Fruit fly (Drosophila melanogaster): ENCODE data around the gene CG8086.
A peak's percentile ranks its signal among the peaks of the same experiment; 100 is the strongest.

Gene CG8086

dm6 chr2L:8289352-8290091 is 32.2 kb upstream of the CG8086 start (continued):
- no peak for TF ChIP-seq pb (GFP tag; optimal IDR thresholded peaks at IDR 0.05)
- TF ChIP-seq CG16813 (GFP tag; IDR thresholded peaks at IDR 0.05; ENCODE audit: partially characterized antibody) = no peak
- TF ChIP-seq Dll (GFP tag; IDR thresholded peaks at IDR 0.05; ENCODE audit: partially characterized antibody) = 0 out of 4 replicates have a peak, but pooled peaks have one; percentile 18
- TF ChIP-seq CG30020 (tag; optimal IDR thresholded peaks at IDR 0.05) = no peak
- TF ChIP-seq Dip3 (GFP tag; optimal IDR thresholded peaks at IDR 0.05) = no peak
- TF ChIP-seq ERR (GFP tag; optimal IDR thresholded peaks at IDR 0.05) = no peak
- no peak for TF ChIP-seq CG17912 (GFP tag; optimal IDR thresholded peaks at IDR 0.05)
- no peak for TF ChIP-seq bab2 (GFP tag; optimal IDR thresholded peaks at IDR 0.05)
- TF ChIP-seq ci (GFP tag; IDR thresholded peaks at IDR 0.05) = 0 out of 3 replicates have a peak, but pooled peaks have one; percentile 37
- TF ChIP-seq CG6683 (GFP tag; optimal IDR thresholded peaks at IDR 0.05) = no peak
- TF ChIP-seq grn (GFP tag; optimal IDR thresholded peaks at IDR 0.05) = peak; percentile 91
- TF ChIP-seq CG2202 (tag; optimal IDR thresholded peaks at IDR 0.05) = peak; percentile 4
- no peak for TF ChIP-seq Gsc (GFP tag; IDR thresholded peaks at IDR 0.05)
- TF ChIP-seq Bteb2 (GFP tag; optimal IDR thresholded peaks at IDR 0.05) = no peak
- TF ChIP-seq Adf1 (GFP tag; IDR thresholded peaks at IDR 0.05) = no peak
- no peak for TF ChIP-seq CG17328 (GFP tag; IDR thresholded peaks at IDR 0.05)
- TF ChIP-seq CG4282 (GFP tag; optimal IDR thresholded peaks at IDR 0.05) = no peak
- TF ChIP-seq CG2712 (tag; optimal IDR thresholded peaks at IDR 0.05) = peak; percentile 3
- TF ChIP-seq crol (GFP tag; IDR thresholded peaks at IDR 0.05) = peak; percentile 78
- no peak for TF ChIP-seq CG11247 (GFP tag; IDR thresholded peaks at IDR 0.05)
- TF ChIP-seq eyg (GFP tag; optimal IDR thresholded peaks at IDR 0.05) = no peak
- TF ChIP-seq CG17385 (GFP tag; optimal IDR thresholded peaks at IDR 0.05) = no peak
- TF ChIP-seq CG17829 (tag; optimal IDR thresholded peaks at IDR 0.05) = peak; percentile 12
- TF ChIP-seq fd3F (GFP tag; optimal IDR thresholded peaks at IDR 0.05) = no peak
- TF ChIP-seq her (GFP tag; optimal IDR thresholded peaks at IDR 0.05) = no peak
- no peak for TF ChIP-seq Hr3 (GFP tag; optimal IDR thresholded peaks at IDR 0.05)
- no peak for TF ChIP-seq sna (GFP tag; IDR thresholded peaks at IDR 0.05; ENCODE audit: partially characterized antibody)
- no peak for TF ChIP-seq CG4854 (GFP tag; optimal IDR thresholded peaks at IDR 0.05)
- TF ChIP-seq tll (GFP tag; optimal IDR thresholded peaks at IDR 0.05) = peak in 1 of 2 experiments; percentile 71
- no peak for TF ChIP-seq crp (GFP tag; optimal IDR thresholded peaks at IDR 0.05)
- TF ChIP-seq dati (GFP tag; IDR thresholded peaks at IDR 0.05) = no peak
- peak; percentile 17 for TF ChIP-seq fd102C (GFP tag; optimal IDR thresholded peaks at IDR 0.05)
- no peak for TF ChIP-seq Sin3A (optimal IDR thresholded peaks at IDR 0.05)
- TF ChIP-seq fd64A (GFP tag; optimal IDR thresholded peaks at IDR 0.05) = peak; percentile 27
- no peak for TF ChIP-seq CG10654 (GFP tag; optimal IDR thresholded peaks at IDR 0.05)
- TF ChIP-seq CG7745 (tag; optimal IDR thresholded peaks at IDR 0.05) = peak; percentile 91
- no peak for TF ChIP-seq D19B (GFP tag; optimal IDR thresholded peaks at IDR 0.05)
- no peak for TF ChIP-seq CG12391 (tag; optimal IDR thresholded peaks at IDR 0.05)
- no peak for TF ChIP-seq CG11504 (tag; optimal IDR thresholded peaks at IDR 0.05)
- no peak for TF ChIP-seq Fer2 (tag; optimal IDR thresholded peaks at IDR 0.05)
- no peak for TF ChIP-seq emc (GFP tag; optimal IDR thresholded peaks at IDR 0.05)
- no peak for TF ChIP-seq Ets65A (GFP tag)
- no peak for TF ChIP-seq CoRest (tag; optimal IDR thresholded peaks at IDR 0.05)
- TF ChIP-seq otp (GFP tag; IDR thresholded peaks at IDR 0.05) = 0 out of 3 replicates have a peak, but pooled peaks have one; percentile 4
- TF ChIP-seq CG3995 (GFP tag; optimal IDR thresholded peaks at IDR 0.05) = no peak
- no peak for TF ChIP-seq Jarid2 (GFP tag; optimal IDR thresholded peaks at IDR 0.05)
- no peak for TF ChIP-seq mirr (GFP tag; optimal IDR thresholded peaks at IDR 0.05)
- no peak for TF ChIP-seq Deaf1 (tag; optimal IDR thresholded peaks at IDR 0.05)
- TF ChIP-seq tap (tag; optimal IDR thresholded peaks at IDR 0.05) = no peak
- TF ChIP-seq Fer1 (GFP tag; optimal IDR thresholded peaks at IDR 0.05) = no peak

Data from whole organism, embryonic.